Worm (Caenorhabditis elegans): ENCODE results near the gene Y70C5C.1.

- no peak for TF ChIP-seq aly-2 (tag; optimal IDR thresholded peaks at IDR 0.05)
- no peak for TF ChIP-seq lin-13 (GFP tag; optimal IDR thresholded peaks at IDR 0.05)
- TF ChIP-seq ces-1 (GFP tag; optimal IDR thresholded peaks at IDR 0.05): no peak
- no peak for TF ChIP-seq jun-1 (tag; optimal IDR thresholded peaks at IDR 0.05)
- TF ChIP-seq tlp-1 (tag; optimal IDR thresholded peaks at IDR 0.05): no peak
- no peak for TF ChIP-seq nhr-11 (tag; optimal IDR thresholded peaks at IDR 0.05)
These were observed 28.8 kb upstream of the Y70C5C.1 start, which contains the start of gene str-61 for ce11 chrV:16671190-16671589.
